Fruit fly (Drosophila melanogaster) whole organism, prepupa: ENCODE results near the gene CG6282.

ENCODE experiments used
- Blimp-1 ChIP-seq: fragments of 200-800 bp; sonication (Bioruptor generic); optimal IDR thresholded peaks from 3 replicates; lab custom pipeline; 2017; ENCODE audit warnings: missing biosample characterization, missing genetic modification characterization, mild to moderate bottlenecking, moderate library complexity, missing genetic modification reagents
- CG10669 ChIP-seq: fragments of 200-800 bp; sonication (Bioruptor generic); optimal IDR thresholded peaks from 3 replicates; lab custom pipeline; 2018; ENCODE audit warnings: missing biosample characterization, mild to moderate bottlenecking, missing genetic modification characterization, moderate library complexity
- CG11762 ChIP-seq: fragments of 200-800 bp; sonication (Bioruptor generic); optimal IDR thresholded peaks from 3 replicates; lab custom pipeline; 2016; ENCODE audit warnings: missing biosample characterization, missing genetic modification characterization; ENCODE audit not compliant: insufficient read depth
- CG11902 ChIP-seq: fragments of 200-800 bp; sonication (Bioruptor generic); optimal IDR thresholded peaks from 3 replicates; lab custom pipeline; 2016; ENCODE audit warnings: missing biosample characterization, missing genetic modification characterization
- CG15336 ChIP-seq: fragments of 200-800 bp; sonication (Bioruptor generic); IDR thresholded peaks from 2 replicates; pipeline ENCODE4 v1.3.6; 2022; ENCODE audit warnings: missing biosample characterization, missing genetic modification characterization
- CG1621 ChIP-seq: fragments of 200-800 bp; sonication (Bioruptor generic); optimal IDR thresholded peaks from 3 replicates; lab custom pipeline; 2018; ENCODE audit warnings: missing biosample characterization, mild to moderate bottlenecking, missing genetic modification characterization
- CG16779 ChIP-seq: fragments of 200-800 bp; sonication (Bioruptor generic); optimal IDR thresholded peaks from 3 replicates; lab custom pipeline; 2017; ENCODE audit warnings: missing biosample characterization, mild to moderate bottlenecking, missing genetic modification characterization
- CG31627 ChIP-seq: fragments of 200-800 bp; sonication (Bioruptor generic); optimal IDR thresholded peaks from 3 replicates; lab custom pipeline; 2016; ENCODE audit warnings: missing biosample characterization, missing genetic modification characterization
- CG4318 ChIP-seq: fragments of 200-800 bp; sonication (Bioruptor generic); optimal IDR thresholded peaks from 3 replicates; lab custom pipeline; 2017; ENCODE audit warnings: missing biosample characterization, mild to moderate bottlenecking, missing genetic modification characterization
- CG6163 ChIP-seq: fragments of 200-800 bp; sonication (Bioruptor generic); IDR thresholded peaks from 3 replicates; pipeline ENCODE4 v1.3.6; 2022; ENCODE audit warnings: missing biosample characterization, missing genetic modification characterization
- CG6808 ChIP-seq: fragments of 200-800 bp; sonication (Bioruptor generic); optimal IDR thresholded peaks from 3 replicates; lab custom pipeline; 2017; ENCODE audit warnings: missing biosample characterization, missing genetic modification characterization, mild to moderate bottlenecking, moderate library complexity, missing genetic modification reagents
- CG8632 ChIP-seq: fragments of 200-800 bp; sonication (Bioruptor generic); optimal IDR thresholded peaks from 3 replicates; lab custom pipeline; 2016; ENCODE audit warnings: missing biosample characterization, missing genetic modification characterization
- CG9139 ChIP-seq: fragments of 200-800 bp; sonication (Bioruptor generic); optimal IDR thresholded peaks from 3 replicates; lab custom pipeline; 2017; ENCODE audit warnings: missing biosample characterization, mild to moderate bottlenecking, missing genetic modification characterization
- Ets21C ChIP-seq: fragments of 200-800 bp; sonication (Bioruptor generic); optimal IDR thresholded peaks from 3 replicates; lab custom pipeline; 2016; ENCODE audit warnings: missing biosample characterization, missing genetic modification characterization
- Hr39 ChIP-seq: fragments of 200-800 bp; sonication (Bioruptor generic); optimal IDR thresholded peaks from 2 replicates; lab custom pipeline; 2016; ENCODE audit warnings: missing biosample characterization, missing genetic modification characterization
- Hr4 ChIP-seq: fragments of 200-800 bp; sonication (Bioruptor generic); optimal IDR thresholded peaks from 3 replicates; lab custom pipeline; 2016; ENCODE audit warnings: missing biosample characterization, missing genetic modification characterization
- Lpt ChIP-seq: fragments of 200-800 bp; sonication (Bioruptor generic); optimal IDR thresholded peaks from 3 replicates; lab custom pipeline; 2016; ENCODE audit warnings: missing biosample characterization, missing genetic modification characterization
- OdsH ChIP-seq: fragments of 200-800 bp; sonication (Bioruptor generic); optimal IDR thresholded peaks from 3 replicates; lab custom pipeline; 2016; ENCODE audit warnings: missing biosample characterization, missing genetic modification characterization
- Smox ChIP-seq: fragments of 200-800 bp; sonication (Bioruptor generic); optimal IDR thresholded peaks from 3 replicates; lab custom pipeline; 2016; ENCODE audit warnings: missing biosample characterization, missing genetic modification characterization
- Sox102F ChIP-seq: fragments of 200-800 bp; sonication (Bioruptor generic); optimal IDR thresholded peaks from 2 replicates; lab custom pipeline; 2016; ENCODE audit warnings: missing biosample characterization, mild to moderate bottlenecking, missing genetic modification characterization
- achi ChIP-seq: fragments of 200-800 bp; sonication (Bioruptor generic); optimal IDR thresholded peaks from 3 replicates; lab custom pipeline; 2016; ENCODE audit warnings: missing biosample characterization, missing genetic modification characterization
- acj6 ChIP-seq: fragments of 200-800 bp; sonication (Bioruptor generic); optimal IDR thresholded peaks from 3 replicates; lab custom pipeline; 2016; ENCODE audit warnings: missing biosample characterization, missing genetic modification characterization
- cyc ChIP-seq: fragments of 200-800 bp; sonication (Bioruptor generic); optimal IDR thresholded peaks from 3 replicates; lab custom pipeline; 2016; ENCODE audit warnings: missing biosample characterization, missing genetic modification characterization
- dac ChIP-seq: fragments of 200-800 bp; sonication (Bioruptor generic); optimal IDR thresholded peaks from 2 replicates; lab custom pipeline; 2017; ENCODE audit warnings: missing biosample characterization, mild to moderate bottlenecking, missing genetic modification characterization
- dsx ChIP-seq: fragments of 200-800 bp; optimal IDR thresholded peaks from 3 replicates; lab custom pipeline; 2019; ENCODE audit warnings: missing biosample characterization, mild to moderate bottlenecking, missing genetic modification characterization, moderate library complexity; ENCODE audit not compliant: poor library complexity, severe bottlenecking
- eg ChIP-seq: fragments of 200-800 bp; sonication (Bioruptor generic); IDR thresholded peaks from 3 replicates; pipeline ENCODE4 v1.3.6; 2022; ENCODE audit warnings: missing biosample characterization, missing genetic modification characterization
- fd85E ChIP-seq: fragments of 200-800 bp; sonication (Bioruptor generic); optimal IDR thresholded peaks from 3 replicates; lab custom pipeline; 2016; ENCODE audit warnings: missing biosample characterization, missing genetic modification characterization
- lz ChIP-seq: fragments of 200-800 bp; sonication (Bioruptor generic); optimal IDR thresholded peaks from 3 replicates; lab custom pipeline; 2016; ENCODE audit warnings: missing biosample characterization, missing genetic modification characterization
- spab ChIP-seq: fragments of 200-800 bp; sonication (Bioruptor generic); optimal IDR thresholded peaks from 2 replicates; lab custom pipeline; 2017; ENCODE audit warnings: missing biosample characterization, mild to moderate bottlenecking, missing genetic modification characterization, missing genetic modification reagents
- svp ChIP-seq: fragments of 200-800 bp; sonication (Bioruptor generic); peaks from one replicate; lab custom pipeline; 2016; ENCODE audit warnings: missing biosample characterization, missing genetic modification characterization
- vri ChIP-seq: fragments of 200-800 bp; sonication (Bioruptor generic); optimal IDR thresholded peaks from 3 replicates; lab custom pipeline; 2016; ENCODE audit warnings: missing biosample characterization, mild to moderate bottlenecking, missing genetic modification characterization

The CG6282 gene

DNA sequence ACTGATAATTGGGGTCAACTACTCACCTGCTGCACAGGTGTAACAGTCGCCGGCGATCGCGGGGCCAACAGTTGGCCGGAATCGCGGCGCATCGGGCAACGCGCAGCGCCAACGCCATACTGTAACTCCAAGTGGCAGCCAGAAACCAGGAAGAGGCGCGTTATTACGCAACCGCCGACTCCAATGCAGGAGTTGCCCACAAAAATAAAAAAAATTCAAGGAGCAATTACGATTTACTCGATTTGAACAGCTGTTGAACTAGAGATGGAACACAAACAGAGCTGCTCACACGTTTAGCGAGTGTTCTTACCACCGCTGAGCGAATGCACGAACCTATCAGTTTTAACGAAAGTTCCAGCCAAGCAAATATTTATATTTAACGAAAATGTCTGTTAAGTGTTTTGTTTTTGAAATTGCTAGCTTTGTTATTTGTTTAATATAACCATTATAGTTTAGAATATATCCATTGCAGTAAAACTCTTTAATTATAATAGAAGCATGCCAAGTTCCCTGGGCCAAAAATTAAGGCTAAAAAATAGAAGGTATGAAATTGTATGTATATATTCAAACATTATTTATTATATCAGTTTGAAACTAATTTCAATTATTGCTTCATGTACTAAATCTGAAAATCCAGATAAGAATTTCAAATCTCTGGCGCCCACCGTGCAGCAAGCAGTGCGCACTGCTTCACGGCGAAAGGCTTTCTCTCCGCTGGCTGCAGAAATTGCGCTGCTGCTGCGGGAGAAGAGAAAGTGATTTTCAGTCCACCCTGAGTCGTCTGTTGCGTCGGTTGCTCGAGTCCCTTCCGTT is at the start of gene CG6282, which contains the start of gene CG5989 (continued):
- TF ChIP-seq Sox102F (peak; percentile 6), Ets21C (no peak), dsx (GFP tag; lab: Kevin White, UChicago) (no peak), acj6 (GFP tag; lab: Kevin White, UChicago) (peak; percentile 6), CG11902 (GFP tag; lab: Kevin White, UChicago) (no peak), spab (GFP tag; lab: Kevin White, UChicago) (no peak), fd85E (GFP tag; lab: Kevin White, UChicago) (no peak), cyc (GFP tag; lab: Kevin White, UChicago) (no peak), Lpt (GFP tag; lab: Kevin White, UChicago) (no peak)
- TF ChIP-seq, all 60 proteins: peak for 21

DNA sequence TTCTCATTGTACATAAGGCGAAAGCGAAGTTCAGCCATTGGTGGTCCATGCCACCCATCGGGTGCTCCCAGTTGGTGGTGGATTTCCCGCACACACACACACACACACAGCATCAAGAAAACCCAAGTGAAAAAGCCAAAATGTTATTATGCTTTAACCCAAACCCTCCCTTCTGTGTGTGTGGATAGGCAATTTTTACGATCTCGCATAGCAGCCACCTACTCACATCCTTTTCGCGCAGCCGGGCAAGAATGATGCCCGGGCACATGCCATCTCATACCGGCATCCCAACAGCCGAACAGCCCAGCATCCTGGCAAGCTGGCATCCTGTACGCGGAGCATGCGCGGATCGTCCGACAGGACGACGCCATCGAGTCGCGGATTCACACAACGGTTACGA is 47.4 kb upstream of the CG6282 start:
- TF ChIP-seq Lpt (GFP tag; lab: Kevin White, UChicago): no peak
- TF ChIP-seq CG10669: no peak
- TF ChIP-seq Ets21C: no peak
- no peak for TF ChIP-seq CG4318 (GFP tag; lab: Kevin White, UChicago)
- no peak for TF ChIP-seq eg
- TF ChIP-seq CG6163 (GFP tag; lab: Robert Waterston, UW): no peak
- no peak for TF ChIP-seq achi
- TF ChIP-seq Smox (GFP tag; lab: Kevin White, UChicago): no peak
- no peak for TF ChIP-seq lz (GFP tag; lab: Kevin White, UChicago)
- no peak for TF ChIP-seq CG31627 (GFP tag; lab: Kevin White, UChicago)
- no peak for TF ChIP-seq OdsH (GFP tag; lab: Kevin White, UChicago)
- no peak for TF ChIP-seq CG8632 (GFP tag; lab: Kevin White, UChicago)
- no peak for TF ChIP-seq dsx (GFP tag; lab: Kevin White, UChicago)
- TF ChIP-seq svp (GFP tag; lab: Kevin White, UChicago): no peak
- TF ChIP-seq CG16779 (tag; lab: Kevin White, UChicago): no peak
- TF ChIP-seq fd85E (GFP tag; lab: Kevin White, UChicago): no peak
- TF ChIP-seq CG9139: no peak
- no peak for TF ChIP-seq Hr39 (GFP tag; lab: Kevin White, UChicago)

DNA sequence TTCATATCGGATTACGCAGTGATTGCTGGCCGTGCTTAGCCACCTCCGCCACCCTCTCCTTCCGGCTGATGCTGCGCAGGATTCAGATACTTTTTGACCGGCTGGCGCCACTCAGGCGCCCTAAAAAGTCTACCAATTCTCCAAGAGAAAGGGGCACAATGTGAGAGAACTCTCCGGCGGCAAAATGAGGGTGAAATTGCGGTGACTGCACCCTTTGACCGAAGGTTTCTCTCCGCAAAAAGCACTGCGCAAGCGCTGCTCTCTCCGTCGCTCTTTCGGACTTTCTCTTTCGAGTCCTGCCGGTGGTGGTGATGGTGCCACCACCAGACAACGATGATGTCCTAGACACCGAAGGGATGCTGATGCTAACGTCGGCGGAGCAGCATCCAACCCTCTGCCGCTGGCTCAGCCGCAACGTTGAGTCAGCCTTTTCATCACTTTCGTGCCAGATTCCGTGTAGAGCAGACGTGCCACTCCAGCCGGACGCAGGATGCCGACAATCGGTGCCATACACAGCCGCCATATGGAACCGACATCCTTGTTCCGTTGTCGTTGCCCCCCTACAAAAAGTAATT is 44.6 kb upstream of the CG6282 start:
- TF ChIP-seq CG11762: no peak
- TF ChIP-seq Hr4 (GFP tag; lab: Kevin White, UChicago): no peak
- no peak for TF ChIP-seq CG1621 (tag; lab: Kevin White, UChicago)
- TF ChIP-seq CG31627 (GFP tag; lab: Kevin White, UChicago): no peak
- TF ChIP-seq Ets21C: no peak
- no peak for TF ChIP-seq eg
- TF ChIP-seq Smox (GFP tag; lab: Kevin White, UChicago): no peak
- no peak for TF ChIP-seq dac (GFP tag; lab: Kevin White, UChicago)
- no peak for TF ChIP-seq CG15336 (GFP tag; lab: Robert Waterston, UW)
- TF ChIP-seq svp (GFP tag; lab: Kevin White, UChicago): no peak
- TF ChIP-seq CG8632 (GFP tag; lab: Kevin White, UChicago): no peak
- no peak for TF ChIP-seq Sox102F
- no peak for TF ChIP-seq CG4318 (GFP tag; lab: Kevin White, UChicago)
- no peak for TF ChIP-seq Blimp-1 (GFP tag; lab: Kevin White, UChicago)
- no peak for TF ChIP-seq OdsH (GFP tag; lab: Kevin White, UChicago)
- no peak for TF ChIP-seq fd85E (GFP tag; lab: Kevin White, UChicago)

DNA sequence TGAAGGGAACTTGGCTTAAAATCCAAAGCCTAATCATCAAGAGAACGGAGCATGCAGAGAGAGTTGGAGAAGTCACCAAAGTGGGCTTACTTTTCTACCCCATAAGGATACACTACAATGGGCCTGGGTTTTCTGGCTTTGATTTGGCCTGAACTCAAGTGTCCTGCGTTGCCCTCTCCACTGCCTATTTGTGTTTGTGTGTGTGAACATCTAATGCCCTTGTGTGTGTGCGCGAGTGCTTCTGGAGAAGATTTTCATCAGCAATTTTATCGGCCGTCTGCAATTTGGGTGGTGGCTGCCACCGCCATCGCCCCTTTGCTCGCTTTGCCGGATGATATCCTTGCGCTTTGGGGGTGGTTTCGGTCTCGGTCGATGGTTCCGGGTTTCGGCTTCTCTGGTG is 43.8 kb upstream of the CG6282 start:
- no peak for TF ChIP-seq CG10669
- TF ChIP-seq acj6 (GFP tag; lab: Kevin White, UChicago): no peak
- no peak for TF ChIP-seq vri (GFP tag; lab: Kevin White, UChicago)
- no peak for TF ChIP-seq Smox (GFP tag; lab: Kevin White, UChicago)
- no peak for TF ChIP-seq CG11902 (GFP tag; lab: Kevin White, UChicago)
- no peak for TF ChIP-seq CG6808
- no peak for TF ChIP-seq CG11762
- TF ChIP-seq, all 60 proteins: peak for 0
